Worm (Caenorhabditis elegans): ENCODE data around the gene nhr-274.
"Not testable (repeated sequence)": the region's sequence is repeated elsewhere in the genome, so short reads cannot be mapped to it uniquely, and the experiment has no call there.

nhr-274 gene

DNA sequence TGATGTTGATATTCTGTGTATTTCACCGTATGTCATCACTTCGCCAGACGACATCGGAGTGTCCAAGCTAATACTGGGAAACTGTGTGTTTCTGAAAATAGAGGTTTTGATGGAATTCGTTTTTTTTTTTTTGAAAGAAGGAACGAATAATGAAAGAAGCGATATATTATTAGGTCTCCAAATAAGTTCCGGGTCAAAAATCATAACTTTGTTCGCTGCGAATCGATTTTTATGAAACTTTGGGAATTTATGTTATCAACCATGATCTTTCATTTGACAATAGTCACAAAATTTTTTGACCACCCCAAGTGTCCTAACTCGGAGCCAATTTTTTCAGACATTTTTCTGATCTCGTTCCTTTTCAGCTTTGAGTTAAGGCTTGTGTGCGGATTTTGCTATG is at the start of gene nhr-274:
nhr-274 (minus strand) TSS at position 101 of the 400 bp plus-strand sequence.
- TF ChIP-seq nhr-2, M03D4.4, ceh-39 (tag; optimal IDR thresholded peaks at IDR 0.05): not testable (repeated sequence)

- TF ChIP-seq ces-1 (GFP tag; optimal IDR thresholded peaks at IDR 0.05) (peak; percentile 63), pha-4 (tag; optimal IDR thresholded peaks at IDR 0.05) (no peak)
These were observed 46.6 kb upstream of the nhr-274 start for ce11 chrIV:1691651-1692050.

ce11 chrIV:1687151-1687550 is 42.1 kb upstream of the nhr-274 start:
- peak; percentile 6 for TF ChIP-seq M03D4.4 (tag; optimal IDR thresholded peaks at IDR 0.05)
- no peak for TF ChIP-seq lin-13 (tag; optimal IDR thresholded peaks at IDR 0.05)
- TF ChIP-seq lin-32 (GFP tag; optimal IDR thresholded peaks at IDR 0.05) = peak; percentile 8
- peak; percentile 34 for TF ChIP-seq tbx-8 (GFP tag; optimal IDR thresholded peaks at IDR 0.05)
- TF ChIP-seq cnd-1 (tag; optimal IDR thresholded peaks at IDR 0.05) = peak; percentile 18
- peak; percentile 70 for TF ChIP-seq sptf-1 (tag; optimal IDR thresholded peaks at IDR 0.05)

DNA sequence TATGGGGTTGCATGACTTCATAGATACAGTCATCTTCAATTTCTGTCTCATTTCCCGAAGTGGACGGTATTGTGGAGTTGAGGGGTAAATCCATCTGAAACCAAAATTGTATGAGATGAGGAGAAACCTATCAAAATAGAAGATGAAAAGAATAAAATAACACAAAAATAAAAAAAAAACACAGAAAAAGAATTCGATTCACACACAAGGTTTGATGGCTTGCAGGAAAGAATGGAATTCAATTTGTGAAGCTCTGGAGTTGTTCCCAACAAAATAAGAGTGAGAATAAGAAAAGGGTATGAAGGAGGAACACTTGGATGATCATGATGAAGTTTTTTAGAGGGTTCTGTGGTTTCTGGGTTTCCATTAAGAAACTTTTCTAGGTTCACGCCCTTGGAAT is 37.0 kb upstream of the nhr-274 start, which contains the start of gene Y41D4B.24:
Y41D4B.24 (minus strand) TSS at position 101 of the 400 bp plus-strand sequence.
- TF ChIP-seq ces-1 (GFP tag; optimal IDR thresholded peaks at IDR 0.05) (no peak), elt-1 (tag; optimal IDR thresholded peaks at IDR 0.05; ENCODE audit: borderline replicate concordance, insufficient read depth) (no peak), elt-3 (tag; optimal IDR thresholded peaks at IDR 0.05) (no peak), ceh-39 (tag; optimal IDR thresholded peaks at IDR 0.05) (no peak), mls-2 (tag; optimal IDR thresholded peaks at IDR 0.05) (no peak), nhr-12 (tag; optimal IDR thresholded peaks at IDR 0.05) (no peak), pha-4 (tag; optimal IDR thresholded peaks at IDR 0.05) (no peak), zip-8 (tag; optimal IDR thresholded peaks at IDR 0.05) (no peak), lsy-2 (tag; optimal IDR thresholded peaks at IDR 0.05) (no peak), sptf-1 (tag; optimal IDR thresholded peaks at IDR 0.05) (no peak), flh-1 (GFP tag; optimal IDR thresholded peaks at IDR 0.05) (no peak), ztf-11 (tag; optimal IDR thresholded peaks at IDR 0.05) (no peak), ceh-83 (GFP tag; optimal IDR thresholded peaks at IDR 0.05) (no peak)

DNA sequence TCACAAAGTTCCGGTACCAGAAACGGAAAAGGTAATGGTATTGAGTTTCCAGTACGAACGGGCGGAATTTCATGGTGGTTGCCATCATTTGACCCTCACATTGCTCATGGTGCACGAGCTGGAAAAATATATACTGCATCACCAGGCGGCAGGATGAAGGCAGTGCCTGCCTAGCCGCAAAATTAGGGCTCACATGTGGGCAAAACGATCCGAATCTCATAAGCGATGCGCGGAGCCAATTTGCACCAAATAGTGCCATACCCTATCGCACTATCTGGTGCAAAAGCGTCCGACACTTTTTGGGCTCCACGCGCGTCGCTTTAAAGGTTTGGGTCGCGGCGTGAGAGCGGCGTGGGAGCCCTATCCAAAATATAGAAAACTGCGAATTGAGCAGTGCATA is 34.1 kb upstream of the nhr-274 start:
- TF ChIP-seq bed-3 (GFP tag; optimal IDR thresholded peaks at IDR 0.05) (no peak), M03D4.4 (tag; optimal IDR thresholded peaks at IDR 0.05) (no peak), ces-1 (GFP tag; optimal IDR thresholded peaks at IDR 0.05) (no peak), mls-2 (tag; optimal IDR thresholded peaks at IDR 0.05) (no peak), unc-62 (GFP tag; optimal IDR thresholded peaks at IDR 0.05) (no peak), unc-120 (tag; optimal IDR thresholded peaks at IDR 0.05; ENCODE audit: poor library complexity, severe bottlenecking) (no peak), drap-1 (GFP tag; optimal IDR thresholded peaks at IDR 0.05) (no peak), ztf-11 (tag; optimal IDR thresholded peaks at IDR 0.05) (no peak), nhr-76 (tag; optimal IDR thresholded peaks at IDR 0.05) (no peak), snpc-4 (tag; optimal IDR thresholded peaks at IDR 0.05) (no peak), mep-1 (tag; optimal IDR thresholded peaks at IDR 0.05) (no peak), elt-3 (tag; optimal IDR thresholded peaks at IDR 0.05) (no peak), nhr-12 (tag; optimal IDR thresholded peaks at IDR 0.05) (no peak), ceh-83 (GFP tag; optimal IDR thresholded peaks at IDR 0.05) (no peak), ceh-39 (tag; optimal IDR thresholded peaks at IDR 0.05) (no peak), mab-5 (tag; optimal IDR thresholded peaks at IDR 0.05) (no peak), cnd-1 (tag; optimal IDR thresholded peaks at IDR 0.05) (no peak), zip-8 (tag; optimal IDR thresholded peaks at IDR 0.05) (no peak)

- TF ChIP-seq ceh-39 (tag; optimal IDR thresholded peaks at IDR 0.05) (no peak), zip-8 (tag; optimal IDR thresholded peaks at IDR 0.05) (no peak), lin-32 (GFP tag; optimal IDR thresholded peaks at IDR 0.05) (no peak), flh-1 (GFP tag; optimal IDR thresholded peaks at IDR 0.05) (no peak), unc-62 (GFP tag; optimal IDR thresholded peaks at IDR 0.05) (no peak), sptf-1 (tag; optimal IDR thresholded peaks at IDR 0.05) (no peak), lin-13 (tag; optimal IDR thresholded peaks at IDR 0.05) (no peak), ham-2 (GFP tag; optimal IDR thresholded peaks at IDR 0.05) (no peak), nhr-76 (tag; optimal IDR thresholded peaks at IDR 0.05) (no peak), unc-39 (tag; optimal IDR thresholded peaks at IDR 0.05) (no peak), blmp-1 (tag; optimal IDR thresholded peaks at IDR 0.05) (no peak), cnd-1 (tag; optimal IDR thresholded peaks at IDR 0.05) (no peak), hlh-1 (tag; optimal IDR thresholded peaks at IDR 0.05) (no peak), elt-1 (tag; optimal IDR thresholded peaks at IDR 0.05; ENCODE audit: borderline replicate concordance, insufficient read depth) (no peak), drap-1 (GFP tag; optimal IDR thresholded peaks at IDR 0.05) (no peak), mls-2 (tag; optimal IDR thresholded peaks at IDR 0.05) (no peak), M03D4.4 (tag; optimal IDR thresholded peaks at IDR 0.05) (no peak), sem-2 (GFP tag; optimal IDR thresholded peaks at IDR 0.05) (no peak), tbx-8 (GFP tag; optimal IDR thresholded peaks at IDR 0.05) (no peak)
These were observed 31.8 kb upstream of the nhr-274 start for ce11 chrIV:1676926-1677325.

Measured in whole organism, mixed stage, embryonic.